Fruit fly (Drosophila melanogaster) whole organism, embryonic: Measurements from ENCODE around the gene Tomosyn.

Experiments
- Ada2b ChIP-seq: fragments of 200-800 bp; sonication (Bioruptor generic); IDR thresholded peaks from 2 replicates; pipeline ENCODE4 v1.3.6; 2022; ENCODE audit warnings: missing biosample characterization, missing genetic modification characterization
- CG10431 ChIP-seq: fragments of 200-800 bp; sonication (Bioruptor generic); optimal IDR thresholded peaks from 3 replicates; lab custom pipeline; 2018; ENCODE audit warnings: missing biosample characterization, mild to moderate bottlenecking, missing genetic modification characterization
- CG10543 ChIP-seq: fragments of 200-800 bp; sonication (Bioruptor generic); optimal IDR thresholded peaks from 3 replicates; lab custom pipeline; 2017; ENCODE audit warnings: missing biosample characterization, mild to moderate bottlenecking, missing genetic modification characterization, moderate library complexity
- CG12155 ChIP-seq: fragments of 200-800 bp; sonication (Bioruptor generic); optimal IDR thresholded peaks from 3 replicates; lab custom pipeline; 2016; ENCODE audit warnings: missing biosample characterization, missing genetic modification characterization
- CG13424 ChIP-seq: fragments of 200-800 bp; sonication (Bioruptor generic); optimal IDR thresholded peaks from 2 replicates; lab custom pipeline; 2019; ENCODE audit warnings: missing biosample characterization, mild to moderate bottlenecking, missing genetic modification characterization, moderate library complexity
- CG14667 ChIP-seq: fragments of 200-800 bp; sonication (Bioruptor generic); IDR thresholded peaks from 2 replicates; pipeline ENCODE4 v1.3.6; 2022; ENCODE audit warnings: missing biosample characterization, missing genetic modification characterization
- CG15073 ChIP-seq: fragments of 200-800 bp; sonication (Bioruptor generic); optimal IDR thresholded peaks from 2 replicates; lab custom pipeline; 2016; ENCODE audit warnings: missing biosample characterization, missing genetic modification characterization
- CG15269 ChIP-seq: fragments of 200-800 bp; sonication (Bioruptor generic); optimal IDR thresholded peaks from 2 replicates; lab custom pipeline; 2018; ENCODE audit warnings: missing biosample characterization, mild to moderate bottlenecking, missing genetic modification characterization, moderate library complexity
- CG16813 ChIP-seq: fragments of 200-800 bp; sonication (Bioruptor generic); IDR thresholded peaks from 3 replicates; pipeline ENCODE4 v1.3.6; 2022; ENCODE audit warnings: missing biosample characterization, missing genetic modification characterization; ENCODE audit not compliant: partially characterized antibody
- CG17186 ChIP-seq: fragments of 200-800 bp; sonication (Bioruptor generic); optimal IDR thresholded peaks from 3 replicates; lab custom pipeline; 2017; ENCODE audit warnings: missing biosample characterization, missing genetic modification reagents, missing genetic modification characterization
- CG3726 ChIP-seq: fragments of 200-800 bp; sonication (Bioruptor generic); IDR thresholded peaks from 3 replicates; pipeline ENCODE4, ENCODE4 v1.3.6; 2022; ENCODE audit warnings: missing biosample characterization, missing genetic modification characterization
- CG4730 ChIP-seq: fragments of 200-800 bp; sonication (Bioruptor generic); IDR thresholded peaks from 2 replicates; pipeline ENCODE4 v1.3.6; 2022; ENCODE audit warnings: missing biosample characterization, missing genetic modification characterization
- CG5953 ChIP-seq: fragments of 200-800 bp; sonication (Bioruptor generic); IDR thresholded peaks from 2 replicates; pipeline ENCODE4 v1.3.6; 2022; ENCODE audit warnings: missing biosample characterization, missing genetic modification characterization
- CG6813 ChIP-seq: fragments of 200-800 bp; sonication (Bioruptor generic); optimal IDR thresholded peaks from 2 replicates; lab custom pipeline; 2017; ENCODE audit warnings: missing biosample characterization, missing genetic modification characterization, mild to moderate bottlenecking, moderate library complexity, missing genetic modification reagents
- Gsc ChIP-seq: fragments of 200-800 bp; sonication (Bioruptor generic); IDR thresholded peaks from 2 replicates; pipeline ENCODE4 v1.3.6; 2022; ENCODE audit warnings: missing biosample characterization, missing genetic modification characterization
- HLH3B ChIP-seq: fragments of 200-800 bp; sonication (Bioruptor generic); IDR thresholded peaks from 2 replicates; pipeline ENCODE4 v1.3.6; 2022; ENCODE audit warnings: missing biosample characterization, missing genetic modification characterization
- HLH54F ChIP-seq: fragments of 200-800 bp; sonication (Bioruptor generic); optimal IDR thresholded peaks from 3 replicates; lab custom pipeline; 2016; ENCODE audit warnings: missing biosample characterization, missing genetic modification characterization
- Hand ChIP-seq: fragments of 200-800 bp; sonication (Bioruptor generic); optimal IDR thresholded peaks from 2 replicates; lab custom pipeline; 2017; ENCODE audit warnings: mild to moderate bottlenecking, missing biosample characterization, missing genetic modification reagents, missing genetic modification characterization
- HmgD ChIP-seq: fragments of 200-800 bp; sonication (Bioruptor generic); optimal IDR thresholded peaks from 3 replicates; lab custom pipeline; 2016; ENCODE audit warnings: missing biosample characterization, missing genetic modification characterization
- Lhr ChIP-seq: fragments of 200-800 bp; sonication (Bioruptor generic); optimal IDR thresholded peaks from 3 replicates; lab custom pipeline; 2017; ENCODE audit warnings: mild to moderate bottlenecking, missing biosample characterization, missing genetic modification reagents, missing genetic modification characterization
- NC2β ChIP-seq: fragments of 200-800 bp; sonication (Bioruptor generic); optimal IDR thresholded peaks from 2 replicates; lab custom pipeline; 2016; ENCODE audit warnings: missing biosample characterization, missing genetic modification characterization
- Sox100B ChIP-seq: fragments of 200-800 bp; sonication (Bioruptor generic); optimal IDR thresholded peaks from 3 replicates; lab custom pipeline; 2018; ENCODE audit warnings: missing biosample characterization, mild to moderate bottlenecking, missing genetic modification characterization
- Taf1 ChIP-seq: fragments of 200-800 bp; sonication (Bioruptor generic); IDR thresholded peaks from 2 replicates; pipeline ENCODE4 v1.3.6; 2022; ENCODE audit warnings: missing biosample characterization, missing genetic modification characterization
- ac ChIP-seq: fragments of 200-800 bp; sonication (Bioruptor generic); optimal IDR thresholded peaks from 3 replicates; lab custom pipeline; 2017; ENCODE audit warnings: missing biosample characterization, mild to moderate bottlenecking, missing genetic modification characterization
- ash1 ChIP-seq: fragments of 200-800 bp; sonication (Bioruptor generic); optimal IDR thresholded peaks from 2 replicates; lab custom pipeline; 2018; ENCODE audit warnings: missing biosample characterization, mild to moderate bottlenecking, missing genetic modification characterization
- bcd ChIP-seq: fragments of 200-800 bp; sonication (Bioruptor generic); optimal IDR thresholded peaks from 2 replicates; lab custom pipeline; 2017; ENCODE audit warnings: missing biosample characterization, mild to moderate bottlenecking, missing genetic modification characterization
- bigmax ChIP-seq: fragments of 200-800 bp; sonication (Bioruptor generic); optimal IDR thresholded peaks from 2 replicates; lab custom pipeline; 2018; ENCODE audit warnings: missing biosample characterization, mild to moderate bottlenecking, missing genetic modification characterization
- br ChIP-seq: fragments of >200 bp; optimal IDR thresholded peaks from 2 replicates; lab custom pipeline; 2017
- cato ChIP-seq: fragments of 200-800 bp; sonication (Bioruptor generic); optimal IDR thresholded peaks from 2 replicates; lab custom pipeline; 2016; ENCODE audit warnings: missing biosample characterization, missing genetic modification characterization, borderline replicate concordance
- cg ChIP-seq: fragments of 200-800 bp; sonication (Bioruptor generic); optimal IDR thresholded peaks from 3 replicates; lab custom pipeline; 2019; ENCODE audit warnings: missing biosample characterization, mild to moderate bottlenecking, missing genetic modification characterization, moderate library complexity
- corto ChIP-seq: fragments of 200-800 bp; sonication (Bioruptor generic); optimal IDR thresholded peaks from 2 replicates; lab custom pipeline; 2016; ENCODE audit warnings: missing biosample characterization, mild to moderate bottlenecking, missing genetic modification characterization, moderate library complexity
- dati ChIP-seq: fragments of 200-800 bp; sonication (Bioruptor generic); IDR thresholded peaks from 2 replicates; pipeline ENCODE4 v1.3.6; 2022; ENCODE audit warnings: missing biosample characterization, missing genetic modification characterization
- ewg ChIP-seq: fragments of 200-800 bp; sonication (Bioruptor generic); optimal IDR thresholded peaks from 3 replicates; lab custom pipeline; 2017; ENCODE audit warnings: mild to moderate bottlenecking, missing biosample characterization, missing genetic modification reagents, missing genetic modification characterization
- fd3F ChIP-seq: fragments of 200-800 bp; sonication (Bioruptor generic); optimal IDR thresholded peaks from 2 replicates; lab custom pipeline; 2018; ENCODE audit warnings: missing biosample characterization, mild to moderate bottlenecking, missing genetic modification characterization, moderate library complexity
- grn ChIP-seq: fragments of 200-800 bp; sonication (Bioruptor generic); optimal IDR thresholded peaks from 3 replicates; lab custom pipeline; 2017; ENCODE audit warnings: missing biosample characterization, missing genetic modification characterization
- hth ChIP-seq: fragments of >200 bp; optimal IDR thresholded peaks from 2 replicates; lab custom pipeline; 2017; ENCODE audit warnings: inconsistent platforms
- klu ChIP-seq: fragments of 200-800 bp; sonication (Bioruptor generic); IDR thresholded peaks from 2 replicates; pipeline ENCODE4 v1.3.6; 2022; ENCODE audit warnings: missing biosample characterization, missing genetic modification characterization
- pb ChIP-seq: fragments of 200-800 bp; sonication (Bioruptor generic); optimal IDR thresholded peaks from 3 replicates; lab custom pipeline; 2016; ENCODE audit warnings: missing biosample characterization, missing genetic modification characterization
- pho ChIP-seq: fragments of 200-800 bp; sonication (Bioruptor generic); optimal IDR thresholded peaks from 2 replicates; lab custom pipeline; 2016; ENCODE audit warnings: missing biosample characterization, missing genetic modification characterization
- row ChIP-seq: fragments of 200-800 bp; sonication (Bioruptor generic); IDR thresholded peaks from 3 replicates; pipeline ENCODE4 v1.3.6; 2022; ENCODE audit warnings: missing biosample characterization, missing genetic modification characterization
- sim ChIP-seq: fragments of 200-800 bp; sonication (Bioruptor generic); IDR thresholded peaks from 2 replicates; pipeline ENCODE4 v1.3.6; 2022; ENCODE audit warnings: missing biosample characterization, missing genetic modification characterization
- sqz ChIP-seq: fragments of 200-800 bp; sonication (Bioruptor generic); optimal IDR thresholded peaks from 3 replicates; lab custom pipeline; 2018; ENCODE audit warnings: missing biosample characterization, mild to moderate bottlenecking, missing genetic modification characterization
- ssp ChIP-seq: fragments of 200-800 bp; sonication (Bioruptor generic); IDR thresholded peaks from 2 replicates; pipeline ENCODE4 v1.3.6; 2022; ENCODE audit warnings: missing biosample characterization, missing genetic modification characterization
- tap ChIP-seq: fragments of 200-800 bp; optimal IDR thresholded peaks from 3 replicates; lab custom pipeline; 2019; ENCODE audit warnings: missing biosample characterization, mild to moderate bottlenecking, missing genetic modification characterization, moderate library complexity
- tin ChIP-seq: fragments of 200-800 bp; sonication (Bioruptor generic); optimal IDR thresholded peaks from 3 replicates; lab custom pipeline; 2016; ENCODE audit warnings: missing biosample characterization, missing genetic modification characterization
- trh ChIP-seq: fragments of 200-800 bp; sonication (Bioruptor generic); optimal IDR thresholded peaks from 2 replicates; lab custom pipeline; 2016; ENCODE audit warnings: missing biosample characterization, missing genetic modification characterization
- tup ChIP-seq: fragments of 200-800 bp; sonication (Bioruptor generic); optimal IDR thresholded peaks from 2 replicates; lab custom pipeline; 2016; ENCODE audit warnings: missing biosample characterization, mild to moderate bottlenecking, missing genetic modification characterization, moderate library complexity
- unpg ChIP-seq: fragments of 200-800 bp; sonication (Bioruptor generic); optimal IDR thresholded peaks from 3 replicates; lab custom pipeline; 2018; ENCODE audit warnings: missing biosample characterization, mild to moderate bottlenecking, missing genetic modification characterization, moderate library complexity
- usp ChIP-seq: fragments of >200 bp; optimal IDR thresholded peaks from 2 replicates; lab custom pipeline; 2017; ENCODE audit warnings: missing biosample characterization, missing genetic modification characterization

Gene Tomosyn

DNA sequence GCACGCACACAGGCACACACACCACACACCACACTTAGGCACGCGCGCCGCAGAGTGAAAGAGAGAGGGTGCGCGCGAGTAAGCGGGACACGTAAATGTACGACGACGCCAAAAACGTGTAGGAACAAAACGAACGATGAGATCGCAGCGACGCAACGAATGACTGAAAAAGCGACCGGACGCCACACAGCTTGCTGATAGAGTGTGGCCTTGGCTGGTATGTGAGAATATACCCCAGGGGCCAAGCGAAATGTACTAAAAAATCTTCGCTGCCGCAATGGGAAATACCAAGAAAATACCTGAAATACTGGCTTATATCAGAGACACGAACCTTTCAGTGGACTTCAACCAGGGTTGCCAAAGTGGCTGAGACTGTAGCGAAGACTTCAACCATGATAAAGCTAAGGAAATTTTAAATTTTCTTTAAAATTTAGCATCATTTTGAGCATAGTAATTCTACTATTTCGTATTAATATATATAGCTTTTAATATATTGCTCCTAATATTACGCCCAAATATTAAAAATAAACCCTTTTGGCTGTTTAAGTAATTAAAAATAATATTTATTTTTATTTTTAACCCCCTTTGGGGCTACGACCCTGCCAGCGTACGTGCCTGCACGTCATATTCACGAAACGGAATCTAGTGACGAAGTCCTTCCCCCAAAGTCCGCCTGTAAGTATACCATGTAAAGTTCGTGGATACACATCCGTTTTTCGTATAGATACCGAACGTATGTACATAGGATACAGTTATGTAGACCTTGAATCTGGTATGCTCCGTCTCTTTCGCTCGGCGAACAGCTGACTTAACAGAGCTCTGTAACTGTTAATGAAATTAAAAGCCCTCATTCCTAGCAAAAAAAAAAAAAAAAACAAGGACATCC lies 48.2 kb upstream of the Tomosyn start, which contains the start of gene Pits (continued):
- TF ChIP-seq CG12155 (GFP tag; lab: Kevin White, UChicago) (peak; percentile 25), unpg (GFP tag; lab: Kevin White, UChicago) (peak; percentile 27), HLH3B (peak; percentile 47; the same call in 1 of the 2 replicates), Hand (GFP tag; lab: Kevin White, UChicago) (peak; percentile 58), br (no peak), CG16813 (GFP tag; lab: Robert Waterston, UW) (peak; percentile 34; the same call in 1 of the 3 replicates), HmgD (GFP tag; lab: Kevin White, UChicago) (peak; percentile 68), Lhr (GFP tag; lab: Kevin White, UChicago) (peak; percentile 96), CG6813 (GFP tag; lab: Kevin White, UChicago) (peak; percentile 64), usp (no peak), CG10431 (peak; percentile 97), trh (no peak), CG14667 (GFP tag; lab: Robert Waterston, UW) (peak; percentile 32; the same call in 1 of the 2 replicates), CG17186 (GFP tag; lab: Kevin White, UChicago) (peak; percentile 34), grn (peak; percentile 53), Taf1 (no peak), ash1 (GFP tag; lab: Kevin White, UChicago) (peak; percentile 83), dati (GFP tag; lab: Robert Waterston, UW) (no peak), CG4730 (GFP tag; lab: Robert Waterston, UW) (0 out of 2 replicates have a peak, but pooled peaks have one; percentile 4), tin (GFP tag; lab: Kevin White, UChicago) (peak; percentile 17), Gsc (GFP tag; lab: Robert Waterston, UW) (no peak), CG10543 (GFP tag; lab: Kevin White, UChicago) (peak; percentile 92), pho (GFP tag; lab: Kevin White, UChicago) (peak; percentile 35), ssp (GFP tag; lab: Robert Waterston, UW) (no peak), klu (GFP tag; lab: Robert Waterston, UW) (peak; percentile 57; the same call in 1 of the 2 replicates), CG15073 (GFP tag; lab: Kevin White, UChicago) (no peak), CG5953 (GFP tag; lab: Robert Waterston, UW) (0 out of 2 replicates have a peak, but pooled peaks have one; percentile 23), cato (no peak), CG3726 (GFP tag; lab: Robert Waterston, UW) (no peak), corto (GFP tag; lab: Kevin White, UChicago) (no peak), bcd (GFP tag; lab: Kevin White, UChicago) (peak; percentile 26), NC2β (GFP tag; lab: Kevin White, UChicago) (peak; percentile 49), sim (GFP tag; lab: Robert Waterston, UW) (no peak), ac (GFP tag; lab: Kevin White, UChicago) (no peak), tap (tag; lab: Kevin White, UChicago) (no peak), fd3F (GFP tag; lab: Kevin White, UChicago) (no peak), Sox100B (peak; percentile 33), bigmax (GFP tag; lab: Kevin White, UChicago) (peak; percentile 52), sqz (GFP tag; lab: Kevin White, UChicago) (no peak), ewg (GFP tag; lab: Kevin White, UChicago) (peak; percentile 87), CG13424 (tag; lab: Kevin White, UChicago) (peak; percentile 38), tup (no peak), hth (lab: Kevin White, UChicago) (no peak), pb (GFP tag; lab: Kevin White, UChicago) (peak; percentile 30), HLH54F (GFP tag; lab: Kevin White, UChicago) (no peak), row (GFP tag; lab: Robert Waterston, UW) (peak; percentile 67), cg (GFP tag; lab: Kevin White, UChicago) (peak; percentile 97), Ada2b (GFP tag; lab: Robert Waterston, UW) (0 out of 2 replicates have a peak, but pooled peaks have one; percentile 9), CG15269 (tag; lab: Kevin White, UChicago) (peak; percentile 41)
